Worm (Caenorhabditis elegans) whole organism, L2 larva: ENCODE data around the gene Y60A3A.25.

Source experiments
- elt-3 ChIP-seq: sonication (generic microtip); optimal IDR thresholded peaks from 2 replicates; lab custom pipeline; 2017; ENCODE audit warnings: missing biosample characterization, missing genetic modification characterization
- nhr-237 ChIP-seq: fragments of 150-350 bp; optimal IDR thresholded peaks from 2 replicates; lab custom pipeline; 2014; ENCODE audit warnings: missing biosample characterization, missing genetic modification characterization

ce11 chrV:20022996-20023456 is 29.0 kb upstream of the Y60A3A.25 start, which contains the start of gene lgc-55:
- TF ChIP-seq elt-3 (tag; lab: Kevin White, UChicago) (no peak), nhr-237 (tag; lab: Kevin White, UChicago) (no peak)
